Fruit fly (Drosophila melanogaster): ENCODE results near the gene stck.
A peak's percentile ranks its signal among the peaks of the same experiment; 100 is the strongest.

The stck gene

dm6 chr3R:8356626-8357290 is at the start of gene stck:
Gene stck (plus strand): TSS chr3R:8356978.
- TF ChIP-seq Sox14 (GFP tag; optimal IDR thresholded peaks at IDR 0.05) (peak; percentile 5), vri (GFP tag; optimal IDR thresholded peaks at IDR 0.05) (peak; percentile 86), fkh (GFP tag; optimal IDR thresholded peaks at IDR 0.05) (peak; percentile 1), CG4318 (GFP tag; optimal IDR thresholded peaks at IDR 0.05) (no peak), Gug (GFP tag; IDR thresholded peaks at IDR 0.05) (no peak), esn (GFP tag; optimal IDR thresholded peaks at IDR 0.05) (no peak), Ets21C (GFP tag; optimal IDR thresholded peaks at IDR 0.05) (no peak), Eip78C (GFP tag) (no peak)

DNA sequence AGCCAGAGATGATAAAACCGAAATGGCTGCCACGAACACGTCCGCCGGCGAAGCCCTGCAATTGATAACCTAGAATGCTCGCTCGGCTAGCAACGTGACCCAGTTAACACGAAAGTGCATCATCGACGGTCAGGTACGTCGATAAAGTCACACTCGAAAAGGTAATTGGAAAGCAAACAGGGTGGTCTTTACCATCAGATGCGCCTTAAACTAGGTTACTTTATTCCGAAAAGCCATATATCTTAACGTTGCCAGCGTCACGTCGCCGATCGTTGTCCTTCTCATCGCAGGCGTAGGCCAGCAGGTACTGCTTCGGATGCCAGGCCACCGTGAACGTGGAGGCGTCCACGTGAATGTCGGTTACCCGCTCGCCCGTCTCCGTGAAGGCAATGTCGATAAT is 49.5 kb upstream of the stck start:
- TF ChIP-seq acj6 (GFP tag; optimal IDR thresholded peaks at IDR 0.05) (no peak), spab (GFP tag; optimal IDR thresholded peaks at IDR 0.05) (no peak), Sox102F (GFP tag; optimal IDR thresholded peaks at IDR 0.05) (no peak), CG8119 (GFP tag; IDR thresholded peaks at IDR 0.05) (no peak), Ets96B (tag; optimal IDR thresholded peaks at IDR 0.05) (no peak), pdm3 (GFP tag; optimal IDR thresholded peaks at IDR 0.05) (no peak), salr (GFP tag; optimal IDR thresholded peaks at IDR 0.05) (no peak), CG6854 (GFP tag; optimal IDR thresholded peaks at IDR 0.05) (no peak), CG8632 (GFP tag; optimal IDR thresholded peaks at IDR 0.05) (no peak), CG6792 (GFP tag; optimal IDR thresholded peaks at IDR 0.05) (no peak), fkh (GFP tag; optimal IDR thresholded peaks at IDR 0.05) (no peak), dac (GFP tag; optimal IDR thresholded peaks at IDR 0.05) (no peak), Sox15 (GFP tag; optimal IDR thresholded peaks at IDR 0.05) (no peak), Eip75B (GFP tag; optimal IDR thresholded peaks at IDR 0.05) (no peak)

- TF ChIP-seq fd85E (GFP tag; optimal IDR thresholded peaks at IDR 0.05) (no peak), Eip78C (GFP tag) (peak; percentile 34), fkh (GFP tag; optimal IDR thresholded peaks at IDR 0.05) (peak; percentile 72)
Measured at dm6 chr3R:8308515-8308959, 48.2 kb upstream of the stck start, which contains the start of gene tex. Gene tex (minus strand): TSS chr3R:8308645.

- TF ChIP-seq net (GFP tag; optimal IDR thresholded peaks at IDR 0.05) (no peak), CG31627 (GFP tag; optimal IDR thresholded peaks at IDR 0.05) (no peak), Blimp-1 (GFP tag; optimal IDR thresholded peaks at IDR 0.05) (no peak), CG11294 (GFP tag; IDR thresholded peaks at IDR 0.05) (no peak), CG8632 (GFP tag; optimal IDR thresholded peaks at IDR 0.05) (no peak), esn (GFP tag; optimal IDR thresholded peaks at IDR 0.05) (no peak), svp (GFP tag) (no peak), Hr4 (GFP tag; optimal IDR thresholded peaks at IDR 0.05) (no peak), spab (GFP tag; optimal IDR thresholded peaks at IDR 0.05) (no peak), Gug (GFP tag; IDR thresholded peaks at IDR 0.05) (no peak), pdm3 (GFP tag; optimal IDR thresholded peaks at IDR 0.05) (no peak), CG32006 (GFP tag; optimal IDR thresholded peaks at IDR 0.05) (no peak), vri (GFP tag; optimal IDR thresholded peaks at IDR 0.05) (no peak), CG15336 (GFP tag; IDR thresholded peaks at IDR 0.05) (no peak), CG8319 (GFP tag; optimal IDR thresholded peaks at IDR 0.05) (no peak), dsx (GFP tag; optimal IDR thresholded peaks at IDR 0.05; ENCODE audit: poor library complexity, severe bottlenecking) (no peak)
Measured at dm6 chr3R:8310678-8311077, 46.1 kb upstream of the stck start, which contains the start of gene CG11693. Gene CG11693 (minus strand): TSS chr3R:8310778.

- no peak for TF ChIP-seq CG6792 (GFP tag; optimal IDR thresholded peaks at IDR 0.05)
- TF ChIP-seq Eip93F (GFP tag; optimal IDR thresholded peaks at IDR 0.05), result no peak
- TF ChIP-seq Hr4 (GFP tag; optimal IDR thresholded peaks at IDR 0.05), result no peak
- no peak for TF ChIP-seq Smox (GFP tag; optimal IDR thresholded peaks at IDR 0.05)
- no peak for TF ChIP-seq CG9139 (GFP tag; optimal IDR thresholded peaks at IDR 0.05)
Measured at dm6 chr3R:8312037-8312436, 44.7 kb upstream of the stck start, which contains the start of the genes CG11694 and CG11698. Gene CG11694 (minus strand): TSS chr3R:8312137. Gene CG11698 (plus strand): TSS chr3R:8312188.

All from whole organism, prepupa.